Fruit fly (Drosophila melanogaster): Measurements from ENCODE around the gene CG16772.

Gene CG16772

DNA sequence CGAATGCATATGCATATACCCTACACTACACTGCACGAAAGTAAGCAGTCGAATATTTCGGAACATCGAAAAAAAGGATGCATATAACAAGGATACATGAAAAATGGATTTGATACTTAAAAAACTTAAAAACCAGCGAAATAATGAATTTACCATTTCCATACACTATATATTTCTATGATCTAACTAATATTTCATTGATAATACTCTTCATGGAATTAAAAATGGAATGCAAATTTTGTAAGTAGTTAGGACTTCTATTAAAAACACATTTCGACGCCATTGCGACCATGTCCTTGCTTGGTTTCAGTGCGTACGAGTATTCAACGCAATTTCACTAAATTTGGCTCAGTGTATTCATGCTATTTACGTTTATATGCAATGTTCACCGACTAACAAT is 39.6 kb downstream of the CG16772 start:
- TF ChIP-seq CG17801 (GFP tag; optimal IDR thresholded peaks at IDR 0.05; ENCODE audit: partially characterized antibody), result no peak

DNA sequence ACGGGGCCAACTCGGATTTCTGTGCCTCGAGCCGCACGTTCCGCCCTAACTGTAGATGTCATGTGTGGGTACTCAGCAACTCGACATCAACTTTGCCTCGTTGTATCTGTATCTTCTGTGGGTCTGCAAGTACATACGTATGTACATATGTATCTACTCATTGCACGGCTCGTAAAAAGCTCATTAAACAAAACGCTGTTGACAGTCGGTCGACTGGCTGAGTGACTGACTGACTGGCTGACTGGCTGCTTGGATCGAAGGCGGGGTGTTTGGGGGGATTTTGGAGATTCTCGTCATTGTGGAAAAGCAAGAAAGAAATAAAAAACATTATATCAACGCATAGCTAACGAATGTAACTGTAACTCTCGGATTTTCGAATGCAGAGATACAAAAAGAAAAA is 41.9 kb downstream of the CG16772 start:
- no peak for TF ChIP-seq CG17801 (GFP tag; optimal IDR thresholded peaks at IDR 0.05; ENCODE audit: partially characterized antibody)

DNA sequence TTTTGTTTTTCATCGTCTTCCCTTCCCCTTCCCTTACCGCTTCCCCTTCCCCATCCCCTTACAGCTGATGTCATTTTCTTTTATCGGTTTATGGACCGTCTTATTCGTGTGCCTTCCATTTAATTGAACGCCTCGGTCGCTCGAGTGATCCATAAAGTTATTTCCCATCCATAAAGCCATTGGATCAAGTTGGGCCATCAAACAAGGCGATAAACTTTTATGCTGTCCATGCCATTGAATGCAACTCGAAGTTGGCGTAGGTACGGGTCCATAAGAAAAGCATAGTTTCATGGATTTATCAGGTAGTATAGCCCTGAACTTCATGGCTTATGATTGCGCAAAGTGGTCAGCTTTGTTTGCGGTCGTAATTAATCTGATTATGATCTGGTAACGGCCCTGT is 42.6 kb downstream of the CG16772 start:
- TF ChIP-seq CG17801 (GFP tag; optimal IDR thresholded peaks at IDR 0.05; ENCODE audit: partially characterized antibody), result no peak

Measured in ovary, adult (tissue).